Fruit fly (Drosophila melanogaster) Kc167 (cell line): ENCODE measurements around the gene Dnaaf6.

Source experiments
- Myc ChIP-seq: fragments of >200 bp; optimal IDR thresholded peaks from 2 replicates; lab custom pipeline; 2017; ENCODE audit warnings: missing external identifiers
- Sin3A ChIP-seq: fragments of >200 bp; optimal IDR thresholded peaks from 2 replicates; lab custom pipeline; 2018; ENCODE audit warnings: missing external identifiers
- h ChIP-seq: fragments of >200 bp; optimal IDR thresholded peaks from 3 replicates; lab custom pipeline; 2018; ENCODE audit warnings: missing external identifiers
- insv ChIP-seq: fragments of >200 bp; optimal IDR thresholded peaks from 3 replicates; lab custom pipeline; 2018; ENCODE audit warnings: missing external identifiers
- psq ChIP-seq: fragments of >200 bp; optimal IDR thresholded peaks from 2 replicates; lab custom pipeline; 2017; ENCODE audit warnings: missing external identifiers
- ttk ChIP-seq: sonication (Bioruptor generic); optimal IDR thresholded peaks from 2 replicates; lab custom pipeline; 2017; ENCODE audit warnings: missing external identifiers

Gene Dnaaf6

dm6 chr3L:14663750-14664149 is 20.8 kb upstream of the Dnaaf6 start:
- no peak for TF ChIP-seq insv (lab: Kevin White, UChicago)
- TF ChIP-seq ttk (lab: Kevin White, UChicago): no peak
- TF ChIP-seq Sin3A (lab: Kevin White, UChicago): no peak
- TF ChIP-seq Myc (lab: Kevin White, UChicago): no peak
- no peak for TF ChIP-seq psq (lab: Kevin White, UChicago)
- TF ChIP-seq h (lab: Kevin White, UChicago): no peak

dm6 chr3L:14664390-14664789 is 20.2 kb upstream of the Dnaaf6 start:
- TF ChIP-seq psq (lab: Kevin White, UChicago) (no peak), Myc (lab: Kevin White, UChicago) (no peak), ttk (lab: Kevin White, UChicago) (no peak), insv (lab: Kevin White, UChicago) (no peak), Sin3A (lab: Kevin White, UChicago) (no peak), h (lab: Kevin White, UChicago) (no peak)

dm6 chr3L:14665802-14666351 is 18.7 kb upstream of the Dnaaf6 start:
- no peak for TF ChIP-seq ttk (lab: Kevin White, UChicago)

- TF ChIP-seq ttk (lab: Kevin White, UChicago): no peak
- no peak for TF ChIP-seq insv (lab: Kevin White, UChicago)
- no peak for TF ChIP-seq h (lab: Kevin White, UChicago)
- no peak for TF ChIP-seq Sin3A (lab: Kevin White, UChicago)
- no peak for TF ChIP-seq psq (lab: Kevin White, UChicago)
- no peak for TF ChIP-seq Myc (lab: Kevin White, UChicago)
Measured at dm6 chr3L:14668638-14669037, 15.9 kb upstream of the Dnaaf6 start.

- TF ChIP-seq h (lab: Kevin White, UChicago): no peak
- no peak for TF ChIP-seq ttk (lab: Kevin White, UChicago)
- TF ChIP-seq Sin3A (lab: Kevin White, UChicago): no peak
- no peak for TF ChIP-seq psq (lab: Kevin White, UChicago)
- TF ChIP-seq insv (lab: Kevin White, UChicago): no peak
- TF ChIP-seq Myc (lab: Kevin White, UChicago): no peak
Measured at dm6 chr3L:14671546-14671945, 13.0 kb upstream of the Dnaaf6 start.

dm6 chr3L:14672387-14673110 is 12.0 kb upstream of the Dnaaf6 start, which contains the start of the genes CG43121 and ome:
Gene CG43121 (minus strand): TSS chr3L:14672437.
Gene ome (plus strand): TSS chr3L:14672839.
- TF ChIP-seq insv (lab: Kevin White, UChicago): no peak
- TF ChIP-seq h (lab: Kevin White, UChicago): no peak
- TF ChIP-seq ttk (lab: Kevin White, UChicago): no peak
- no peak for TF ChIP-seq psq (lab: Kevin White, UChicago)
- no peak for TF ChIP-seq Myc (lab: Kevin White, UChicago)
- TF ChIP-seq Sin3A (lab: Kevin White, UChicago): no peak

- TF ChIP-seq h (lab: Kevin White, UChicago): no peak
- no peak for TF ChIP-seq Myc (lab: Kevin White, UChicago)
- TF ChIP-seq Sin3A (lab: Kevin White, UChicago): no peak
- TF ChIP-seq ttk (lab: Kevin White, UChicago): no peak
- no peak for TF ChIP-seq insv (lab: Kevin White, UChicago)
- no peak for TF ChIP-seq psq (lab: Kevin White, UChicago)
Measured at dm6 chr3L:14673740-14674463, 10.7 kb upstream of the Dnaaf6 start.

dm6 chr3L:14678097-14678679 is 6.4 kb upstream of the Dnaaf6 start, which contains the start of gene CG4914:
Gene CG4914 (minus strand): TSS chr3L:14678147.
- no peak for TF ChIP-seq Sin3A (lab: Kevin White, UChicago)
- TF ChIP-seq Myc (lab: Kevin White, UChicago): no peak
- TF ChIP-seq psq (lab: Kevin White, UChicago): no peak
- no peak for TF ChIP-seq h (lab: Kevin White, UChicago)
- no peak for TF ChIP-seq insv (lab: Kevin White, UChicago)
- no peak for TF ChIP-seq ttk (lab: Kevin White, UChicago)

- TF ChIP-seq h (lab: Kevin White, UChicago) (no peak), Sin3A (lab: Kevin White, UChicago) (no peak)
Measured at dm6 chr3L:14681504-14681903, 3.1 kb upstream of the Dnaaf6 start.

- TF ChIP-seq psq (lab: Kevin White, UChicago): no peak
- no peak for TF ChIP-seq h (lab: Kevin White, UChicago)
- no peak for TF ChIP-seq insv (lab: Kevin White, UChicago)
- TF ChIP-seq Myc (lab: Kevin White, UChicago): no peak
- no peak for TF ChIP-seq Sin3A (lab: Kevin White, UChicago)
- no peak for TF ChIP-seq ttk (lab: Kevin White, UChicago)
Measured at dm6 chr3L:14686251-14686650, 1.7 kb downstream of the Dnaaf6 start.

- TF ChIP-seq Myc (lab: Kevin White, UChicago) (no peak), Sin3A (lab: Kevin White, UChicago) (no peak), insv (lab: Kevin White, UChicago) (no peak), h (lab: Kevin White, UChicago) (no peak), psq (lab: Kevin White, UChicago) (no peak), ttk (lab: Kevin White, UChicago) (no peak)
Measured at dm6 chr3L:14691047-14691446, 6.5 kb downstream of the Dnaaf6 start, which contains the start of gene gdrd. Gene gdrd (plus strand): TSS chr3L:14691347.
